Fruit fly (Drosophila melanogaster) whole organism, embryonic: ENCODE results near the gene scyl.

Source experiments
- Ada2b ChIP-seq: fragments of 200-800 bp; sonication (Bioruptor generic); IDR thresholded peaks from 2 replicates; pipeline ENCODE4 v1.3.6; 2022; ENCODE audit warnings: missing biosample characterization, missing genetic modification characterization
- BtbVII ChIP-seq: fragments of 200-800 bp; sonication (Bioruptor generic); optimal IDR thresholded peaks from 3 replicates; lab custom pipeline; 2017; ENCODE audit warnings: missing biosample characterization, mild to moderate bottlenecking, missing genetic modification characterization
- CG10321 ChIP-seq: fragments of 200-800 bp; sonication (Bioruptor generic); IDR thresholded peaks from 2 replicates; pipeline ENCODE4 v1.3.6; 2022; ENCODE audit warnings: missing biosample characterization, missing genetic modification characterization
- CG12769 ChIP-seq: fragments of 200-800 bp; sonication (Bioruptor generic); optimal IDR thresholded peaks from 2 replicates; lab custom pipeline; 2019; ENCODE audit warnings: missing biosample characterization, mild to moderate bottlenecking, missing genetic modification characterization, moderate library complexity
- CG13296 ChIP-seq: fragments of 200-800 bp; sonication (Bioruptor generic); optimal IDR thresholded peaks from 3 replicates; lab custom pipeline; 2018; ENCODE audit warnings: missing biosample characterization, mild to moderate bottlenecking, missing genetic modification characterization
- CG13894 ChIP-seq: fragments of 200-800 bp; sonication (Bioruptor generic); optimal IDR thresholded peaks from 3 replicates; lab custom pipeline; 2018; ENCODE audit warnings: missing biosample characterization, mild to moderate bottlenecking, missing genetic modification characterization, moderate library complexity
- CG15479 ChIP-seq: fragments of 200-800 bp; sonication (Bioruptor generic); optimal IDR thresholded peaks from 3 replicates; lab custom pipeline; 2019; ENCODE audit warnings: missing biosample characterization, mild to moderate bottlenecking, missing genetic modification characterization, moderate library complexity
- CG15514 ChIP-seq: fragments of 200-800 bp; sonication (Bioruptor generic); optimal IDR thresholded peaks from 3 replicates; lab custom pipeline; 2017; ENCODE audit warnings: missing biosample characterization, missing genetic modification characterization, mild to moderate bottlenecking, moderate library complexity, missing genetic modification reagents
- CG1647 ChIP-seq: fragments of 200-800 bp; sonication (Bioruptor generic); optimal IDR thresholded peaks from 3 replicates; lab custom pipeline; 2016; ENCODE audit warnings: missing biosample characterization, missing genetic modification characterization
- CG17186 ChIP-seq: fragments of 200-800 bp; sonication (Bioruptor generic); optimal IDR thresholded peaks from 3 replicates; lab custom pipeline; 2017; ENCODE audit warnings: missing biosample characterization, missing genetic modification reagents, missing genetic modification characterization
- CG17359 ChIP-seq: fragments of 200-800 bp; sonication (Bioruptor generic); optimal IDR thresholded peaks from 3 replicates; lab custom pipeline; 2018; ENCODE audit warnings: missing biosample characterization, mild to moderate bottlenecking, missing genetic modification characterization, moderate library complexity
- CG18599 ChIP-seq: fragments of 200-800 bp; sonication (Bioruptor generic); optimal IDR thresholded peaks from 3 replicates; lab custom pipeline; 2017; ENCODE audit warnings: missing biosample characterization, missing genetic modification characterization, mild to moderate bottlenecking, moderate library complexity, missing genetic modification reagents
- CG32767 ChIP-seq: fragments of 200-800 bp; sonication (Bioruptor generic); IDR thresholded peaks from 2 replicates; pipeline ENCODE4 v1.3.6; 2022; ENCODE audit warnings: missing biosample characterization, missing genetic modification characterization
- CG4360 ChIP-seq: fragments of 200-800 bp; sonication (Bioruptor generic); IDR thresholded peaks from 2 replicates; pipeline ENCODE4 v1.3.6; 2022; ENCODE audit warnings: missing biosample characterization, missing genetic modification characterization
- CG6272 ChIP-seq: fragments of 200-800 bp; sonication (Bioruptor generic); IDR thresholded peaks from 2 replicates; pipeline ENCODE4 v1.3.6; 2022; ENCODE audit warnings: missing biosample characterization, missing genetic modification characterization
- CG7786 ChIP-seq: fragments of 200-800 bp; sonication (Bioruptor generic); optimal IDR thresholded peaks from 2 replicates; lab custom pipeline; 2016; ENCODE audit warnings: missing biosample characterization, missing genetic modification characterization
- CG8290 ChIP-seq, 3 experiments: fragments of 200-800 bp; sonication (Bioruptor generic); optimal IDR thresholded peaks; 2 replicates each; lab custom pipeline; 2016 to 2019; ENCODE audit warnings: missing biosample characterization in 3 of 3, missing genetic modification characterization in 3 of 3, mild to moderate bottlenecking in 2 of 3, moderate library complexity in 1 of 3
- CG8478 ChIP-seq: fragments of >200 bp; optimal IDR thresholded peaks from 2 replicates; lab custom pipeline; 2018
- Dbx ChIP-seq: fragments of 200-800 bp; sonication (Bioruptor generic); IDR thresholded peaks from 3 replicates; pipeline ENCODE4 v1.3.6; 2022; ENCODE audit warnings: missing biosample characterization, missing genetic modification characterization
- Ets97D ChIP-seq: fragments of 200-800 bp; sonication (Bioruptor generic); optimal IDR thresholded peaks from 3 replicates; lab custom pipeline; 2016; ENCODE audit warnings: missing biosample characterization, missing genetic modification characterization
- H15 ChIP-seq: fragments of 200-800 bp; sonication (Bioruptor generic); IDR thresholded peaks from 3 replicates; pipeline ENCODE4 v1.3.6; 2022; ENCODE audit warnings: missing biosample characterization, missing genetic modification characterization
- Hr51 ChIP-seq, 2 experiments: fragments of 200-800 bp; sonication (Bioruptor generic); optimal IDR thresholded peaks; 2 replicates in 1 of 2; 3 replicates in 1 of 2; lab custom pipeline; 2016 to 2018; ENCODE audit warnings: missing biosample characterization in 2 of 2, missing genetic modification characterization in 2 of 2, mild to moderate bottlenecking in 1 of 2, moderate library complexity in 1 of 2
- MBD-R2 ChIP-seq: fragments of 200-800 bp; sonication (Bioruptor generic); IDR thresholded peaks from 2 replicates; pipeline ENCODE4 v1.3.6; 2022; ENCODE audit warnings: missing biosample characterization, missing genetic modification characterization
- Med ChIP-seq: fragments of 200-800 bp; sonication (Bioruptor generic); peaks from one replicate; lab custom pipeline; 2016; ENCODE audit warnings: missing biosample characterization, missing genetic modification characterization, mild to moderate bottlenecking, inconsistent platforms, moderate library complexity
- Mes4 ChIP-seq: fragments of 200-800 bp; sonication (Bioruptor generic); optimal IDR thresholded peaks from 2 replicates; lab custom pipeline; 2016; ENCODE audit warnings: missing biosample characterization, missing genetic modification characterization
- Oli ChIP-seq: fragments of 200-800 bp; sonication (Bioruptor generic); optimal IDR thresholded peaks from 2 replicates; lab custom pipeline; 2018; ENCODE audit warnings: missing biosample characterization, mild to moderate bottlenecking, missing genetic modification characterization, moderate library complexity
- amos ChIP-seq: fragments of 200-800 bp; sonication (Bioruptor generic); IDR thresholded peaks from 2 replicates; pipeline ENCODE4 v1.3.6; 2022; ENCODE audit warnings: missing biosample characterization, missing genetic modification characterization; ENCODE audit not compliant: partially characterized antibody
- chm ChIP-seq: fragments of 200-800 bp; sonication (Bioruptor generic); IDR thresholded peaks from 2 replicates; pipeline ENCODE4 v1.3.6; 2022; ENCODE audit warnings: missing biosample characterization, missing genetic modification characterization
- croc ChIP-seq: fragments of 200-800 bp; sonication (Bioruptor generic); conservative IDR thresholded peaks from 3 replicates; pipeline ENCODE4 v1.3.6; 2022; ENCODE audit warnings: missing biosample characterization, missing genetic modification characterization
- eyg ChIP-seq: fragments of 200-800 bp; sonication (Bioruptor generic); optimal IDR thresholded peaks from 3 replicates; lab custom pipeline; 2016; ENCODE audit warnings: missing biosample characterization, missing genetic modification characterization
- lab ChIP-seq: fragments of 200-800 bp; sonication (Bioruptor generic); optimal IDR thresholded peaks from 3 replicates; lab custom pipeline; 2017; ENCODE audit warnings: missing biosample characterization, missing genetic modification characterization, mild to moderate bottlenecking, moderate library complexity, missing genetic modification reagents
- lbe ChIP-seq: fragments of 200-800 bp; sonication (Bioruptor generic); optimal IDR thresholded peaks from 2 replicates; lab custom pipeline; 2016; ENCODE audit warnings: missing biosample characterization, mild to moderate bottlenecking, missing genetic modification characterization
- lilli ChIP-seq: fragments of 200-800 bp; sonication (Bioruptor generic); optimal IDR thresholded peaks from 3 replicates; lab custom pipeline; 2016; ENCODE audit warnings: missing biosample characterization, missing genetic modification characterization
- lmd ChIP-seq: fragments of 200-800 bp; sonication (Bioruptor generic); IDR thresholded peaks from 2 replicates; pipeline ENCODE4 v1.3.6; 2022; ENCODE audit warnings: missing biosample characterization, missing genetic modification characterization
- lola ChIP-seq, 3 experiments: fragments of >200 bp in 2 of 3; fragments of 200-800 bp in 1 of 3; sonication (Bioruptor generic) in 1 of 3; optimal IDR thresholded peaks; 2 replicates each; lab custom pipeline; 2017 to 2019; ENCODE audit warnings: missing biosample characterization in 3 of 3, missing genetic modification characterization in 3 of 3, mild to moderate bottlenecking in 1 of 3, moderate library complexity in 1 of 3
- lov ChIP-seq, 2 experiments: fragments of 200-800 bp in 1 of 2; fragments of >200 bp in 1 of 2; sonication (Bioruptor generic) in 1 of 2; IDR thresholded peaks in 1 of 2; optimal IDR thresholded peaks in 1 of 2; 2 replicates in 1 of 2; 3 replicates in 1 of 2; pipeline versions ENCODE4 v1.3.6 to Lab custom; 2017 to 2022; ENCODE audit warnings: missing biosample characterization in 1 of 2, missing genetic modification characterization in 1 of 2
- maf-S ChIP-seq: fragments of 200-800 bp; sonication (Bioruptor generic); optimal IDR thresholded peaks from 2 replicates; lab custom pipeline; 2016; ENCODE audit warnings: missing biosample characterization, missing genetic modification characterization
- mld ChIP-seq: fragments of 200-800 bp; sonication (Bioruptor generic); IDR thresholded peaks from 3 replicates; pipeline ENCODE4 v1.3.6; 2022; ENCODE audit warnings: missing biosample characterization, missing genetic modification characterization; ENCODE audit not compliant: partially characterized antibody
- nerfin-1 ChIP-seq: fragments of 200-800 bp; sonication (Bioruptor generic); optimal IDR thresholded peaks from 3 replicates; lab custom pipeline; 2019; ENCODE audit warnings: missing biosample characterization, mild to moderate bottlenecking, missing genetic modification characterization, moderate library complexity
- odd ChIP-seq: fragments of 200-800 bp; sonication (Bioruptor generic); optimal IDR thresholded peaks from 2 replicates; lab custom pipeline; 2017; ENCODE audit warnings: missing biosample characterization, mild to moderate bottlenecking, missing genetic modification characterization
- otp ChIP-seq: fragments of 200-800 bp; sonication (Bioruptor generic); IDR thresholded peaks from 3 replicates; pipeline ENCODE4, ENCODE4 v1.3.6; 2022; ENCODE audit warnings: missing biosample characterization, missing genetic modification characterization
- p53 ChIP-seq: fragments of 200-800 bp; sonication (Bioruptor generic); optimal IDR thresholded peaks from 2 replicates; lab custom pipeline; 2016; ENCODE audit warnings: missing biosample characterization, missing genetic modification characterization
- pfk ChIP-seq: fragments of 200-800 bp; sonication (Bioruptor generic); optimal IDR thresholded peaks from 2 replicates; lab custom pipeline; 2018; ENCODE audit warnings: missing biosample characterization, mild to moderate bottlenecking, missing genetic modification characterization, moderate library complexity
- sens ChIP-seq: fragments of 200-800 bp; sonication (Bioruptor generic); peaks from one replicate; lab custom pipeline; 2016; ENCODE audit warnings: missing biosample characterization, missing genetic modification characterization
- stwl ChIP-seq: fragments of 200-800 bp; sonication (Bioruptor generic); optimal IDR thresholded peaks from 3 replicates; lab custom pipeline; 2018; ENCODE audit warnings: missing biosample characterization, mild to moderate bottlenecking, missing genetic modification characterization, moderate library complexity
- tll ChIP-seq, 2 experiments: fragments of 200-800 bp in 1 of 2; fragments of >200 bp in 1 of 2; sonication (Bioruptor generic) in 1 of 2; optimal IDR thresholded peaks; 2 replicates each; lab custom pipeline; 2017 to 2019; ENCODE audit warnings: missing biosample characterization in 2 of 2, missing genetic modification characterization in 2 of 2, mild to moderate bottlenecking in 1 of 2, moderate library complexity in 1 of 2
- toy ChIP-seq: fragments of 200-800 bp; sonication (Bioruptor generic); IDR thresholded peaks from 2 replicates; pipeline ENCODE4 v1.3.6; 2022; ENCODE audit warnings: missing biosample characterization, missing genetic modification characterization
- vnd ChIP-seq: fragments of 200-800 bp; sonication (Bioruptor generic); IDR thresholded peaks from 3 replicates; pipeline ENCODE4 v1.3.6; 2022; ENCODE audit warnings: missing biosample characterization, missing genetic modification characterization; ENCODE audit not compliant: partially characterized antibody

The scyl gene

DNA sequence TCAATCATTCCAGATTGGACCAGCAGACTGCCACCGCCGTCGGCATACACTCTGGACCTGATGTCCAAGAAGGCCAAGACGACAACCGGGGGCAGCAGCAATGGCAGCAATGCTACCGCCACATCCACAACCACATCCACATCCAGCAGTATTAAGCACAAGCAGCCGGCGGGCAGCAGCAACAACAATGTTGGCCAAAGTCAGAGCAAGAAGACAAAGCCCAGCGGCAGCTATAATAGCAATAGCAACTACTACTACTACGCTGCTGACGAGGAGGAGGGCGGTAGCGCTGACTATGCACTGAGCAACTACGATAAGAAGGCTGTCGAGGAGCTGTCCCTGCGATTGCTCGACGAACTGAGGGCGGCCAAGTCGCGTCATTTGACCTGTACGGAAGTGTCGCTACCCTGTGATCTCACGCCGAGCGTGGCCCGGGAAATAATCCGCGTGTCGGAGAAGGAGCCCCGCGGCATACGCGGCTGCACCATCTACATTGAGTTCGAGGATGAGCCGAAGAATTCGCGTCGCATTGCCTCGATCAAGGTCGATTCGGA is 1.7 kb downstream of the scyl start (continued):
- no peak for TF ChIP-seq CG17359
- peak; percentile 75 for TF ChIP-seq CG15479
- TF ChIP-seq CG10321 (GFP tag; lab: Robert Waterston, UW): peak; percentile 19; the same call in 1 of the 2 replicates
- peak; percentile 72 for TF ChIP-seq chm (GFP tag; lab: Robert Waterston, UW)
- TF ChIP-seq toy: 0 out of 2 replicates have a peak, but pooled peaks have one; percentile 30
- TF ChIP-seq Dbx (GFP tag; lab: Robert Waterston, UW): 0 out of 3 replicates have a peak, but pooled peaks have one; percentile 32
- TF ChIP-seq CG7786 (GFP tag; lab: Kevin White, UChicago): peak; percentile 14
- TF ChIP-seq maf-S (GFP tag; lab: Kevin White, UChicago): no peak
- no peak for TF ChIP-seq Ets97D (GFP tag; lab: Kevin White, UChicago)
- no peak for TF ChIP-seq vnd
- peak; percentile 2 for TF ChIP-seq CG18599 (GFP tag; lab: Kevin White, UChicago)
- no peak for TF ChIP-seq CG1647 (GFP tag; lab: Kevin White, UChicago)
- no peak for TF ChIP-seq p53 (GFP tag; lab: Kevin White, UChicago)
- TF ChIP-seq sens (GFP tag; lab: Kevin White, UChicago): peak; percentile 21
- TF ChIP-seq lola (GFP tag; optimal IDR thresholded peaks at IDR 0.05; lab: Kevin White, UChicago): no peak
- TF ChIP-seq Mes4: no peak
- TF ChIP-seq MBD-R2 (GFP tag; lab: Robert Waterston, UW): no peak
- no peak for TF ChIP-seq otp
- TF ChIP-seq CG4360 (GFP tag; lab: Robert Waterston, UW): 0 out of 2 replicates have a peak, but pooled peaks have one; percentile 5
- TF ChIP-seq stwl: no peak
- TF ChIP-seq BtbVII (GFP tag; lab: Kevin White, UChicago): no peak
- TF ChIP-seq CG15514 (GFP tag; lab: Kevin White, UChicago): no peak
- no peak for TF ChIP-seq tll (GFP tag; optimal IDR thresholded peaks at IDR 0.05; lab: Kevin White, UChicago)
- no peak for TF ChIP-seq Ada2b (GFP tag; lab: Robert Waterston, UW)
- no peak for TF ChIP-seq mld (GFP tag; lab: Robert Waterston, UW)
- no peak for TF ChIP-seq croc
- no peak for TF ChIP-seq CG6272 (GFP tag; lab: Robert Waterston, UW)
- peak; percentile 59 for TF ChIP-seq Med (GFP tag; lab: Kevin White, UChicago)
- TF ChIP-seq amos (GFP tag; lab: Robert Waterston, UW): 0 out of 2 replicates have a peak, but pooled peaks have one; percentile 26
- no peak for TF ChIP-seq CG13296 (GFP tag; lab: Kevin White, UChicago)
- TF ChIP-seq odd: no peak
- no peak for TF ChIP-seq CG32767 (GFP tag; lab: Robert Waterston, UW)
- 0 out of 3 replicates have a peak, but pooled peaks have one; percentile 5 for TF ChIP-seq H15 (GFP tag; lab: Robert Waterston, UW)
- TF ChIP-seq pfk: no peak
- TF ChIP-seq lilli: peak; percentile 35
- peak; percentile 1 for TF ChIP-seq CG8478 (lab: Kevin White, UChicago)
- TF ChIP-seq CG17186 (GFP tag; lab: Kevin White, UChicago): no peak
- peak; percentile 51 for TF ChIP-seq CG12769 (tag; lab: Kevin White, UChicago)
- no peak for TF ChIP-seq nerfin-1
- no peak for TF ChIP-seq lov (optimal IDR thresholded peaks at IDR 0.05; lab: Kevin White, UChicago)
- TF ChIP-seq lov (GFP tag; IDR thresholded peaks at IDR 0.05; lab: Robert Waterston, UW): 0 out of 3 replicates have a peak, but pooled peaks have one; percentile 21
- no peak for TF ChIP-seq CG8290 (GFP tag; optimal IDR thresholded peaks at IDR 0.05; lab: Kevin White, UChicago)
- peak in 1 of 2 experiments; percentile 27 for TF ChIP-seq CG8290 (tag; optimal IDR thresholded peaks at IDR 0.05; lab: Kevin White, UChicago)
- TF ChIP-seq eyg: peak; percentile 35
- no peak for TF ChIP-seq CG13894
- TF ChIP-seq Hr51 (GFP tag; optimal IDR thresholded peaks at IDR 0.05; lab: Kevin White, UChicago): no peak
- TF ChIP-seq lmd: no peak
- TF ChIP-seq lab (GFP tag; lab: Kevin White, UChicago): no peak
- no peak for TF ChIP-seq Oli (tag; lab: Kevin White, UChicago)
- no peak for TF ChIP-seq lbe (GFP tag; lab: Kevin White, UChicago)
